Worm (Caenorhabditis elegans) whole organism, L2 larva: ENCODE measurements around the gene sre-34.

Source experiments
- C34F6.9 ChIP-seq: fragments of 150-350 bp; optimal IDR thresholded peaks from 2 replicates; lab custom pipeline; 2014; ENCODE audit warnings: missing biosample characterization, missing genetic modification characterization
- R02D3.7 ChIP-seq: fragments of 150-350 bp; optimal IDR thresholded peaks from 2 replicates; lab custom pipeline; 2014; ENCODE audit warnings: missing biosample characterization, missing genetic modification characterization
- Y55F3AM.14 ChIP-seq: fragments of 200-800 bp; sonication (Bioruptor generic); optimal IDR thresholded peaks from 2 replicates; lab custom pipeline; 2018; ENCODE audit warnings: mild to moderate bottlenecking, missing genetic modification characterization, missing compliant biosample characterization
- ZK546.5 ChIP-seq: sonication (generic microtip); optimal IDR thresholded peaks from 2 replicates; lab custom pipeline; 2017; ENCODE audit warnings: missing biosample characterization, missing genetic modification characterization
- alr-1 ChIP-seq: fragments of 150-350 bp; optimal IDR thresholded peaks from 2 replicates; lab custom pipeline; 2014; ENCODE audit warnings: missing biosample characterization, missing genetic modification characterization
- ama-1 ChIP-seq: fragments of 150-350 bp; optimal IDR thresholded peaks from 2 replicates; lab custom pipeline; 2018; ENCODE audit warnings: inconsistent platforms
- ceh-82 ChIP-seq: fragments of 150-350 bp; optimal IDR thresholded peaks from 2 replicates; lab custom pipeline; 2014; ENCODE audit warnings: missing biosample characterization, missing genetic modification characterization
- dmd-4 ChIP-seq: sonication (generic microtip); optimal IDR thresholded peaks from 2 replicates; lab custom pipeline; 2017; ENCODE audit warnings: missing biosample characterization, missing genetic modification characterization
- egl-27 ChIP-seq: sonication (generic microtip); optimal IDR thresholded peaks from 3 replicates; lab custom pipeline; 2017; ENCODE audit warnings: missing biosample characterization, missing genetic modification reagents, missing genetic modification characterization
- elt-1 ChIP-seq: fragments of 150-350 bp; optimal IDR thresholded peaks from 2 replicates; lab custom pipeline; 2014; ENCODE audit warnings: missing biosample characterization, missing genetic modification characterization
- fos-1 ChIP-seq: fragments of 150-350 bp; optimal IDR thresholded peaks from 2 replicates; lab custom pipeline; 2014; ENCODE audit warnings: missing biosample characterization, missing genetic modification characterization
- lin-11 ChIP-seq: fragments of 150-350 bp; sonication (generic microtip); optimal IDR thresholded peaks from 2 replicates; lab custom pipeline; 2014; ENCODE audit warnings: missing biosample characterization, missing genetic modification characterization, inconsistent platforms, mixed read lengths
- lin-13 ChIP-seq: fragments of 150-350 bp; optimal IDR thresholded peaks from 2 replicates; lab custom pipeline; 2014; ENCODE audit warnings: missing biosample characterization, missing genetic modification reagents, missing genetic modification characterization
- lin-39 ChIP-seq: fragments of 150-350 bp; optimal IDR thresholded peaks from 2 replicates; lab custom pipeline; 2014; ENCODE audit warnings: missing biosample characterization, missing genetic modification reagents, missing genetic modification characterization
- lsy-2 ChIP-seq, 2 experiments: fragments of 150-350 bp in 1 of 2; sonication (generic microtip) in 1 of 2; optimal IDR thresholded peaks; 2 replicates each; lab custom pipeline; 2014 to 2017; ENCODE audit warnings: missing biosample characterization in 2 of 2, missing genetic modification characterization in 2 of 2
- mbf-1 ChIP-seq: sonication (generic microtip); optimal IDR thresholded peaks from 2 replicates; lab custom pipeline; 2017; ENCODE audit warnings: missing biosample characterization, missing genetic modification characterization
- mdl-1 ChIP-seq, 2 experiments: fragments of 150-350 bp in 1 of 2; sonication (generic microtip) in 1 of 2; optimal IDR thresholded peaks; 2 replicates each; lab custom pipeline; 2017; ENCODE audit warnings: missing biosample characterization in 2 of 2, missing genetic modification characterization in 2 of 2
- nhr-10 ChIP-seq: sonication (generic microtip); optimal IDR thresholded peaks from 2 replicates; lab custom pipeline; 2017; ENCODE audit warnings: missing biosample characterization, missing genetic modification characterization
- nhr-11 ChIP-seq: fragments of 150-350 bp; optimal IDR thresholded peaks from 2 replicates; lab custom pipeline; 2014; ENCODE audit warnings: missing biosample characterization, missing genetic modification characterization
- nhr-12 ChIP-seq: fragments of 150-350 bp; optimal IDR thresholded peaks from 2 replicates; lab custom pipeline; 2014; ENCODE audit warnings: missing biosample characterization, missing genetic modification characterization
- nhr-129 ChIP-seq: fragments of 150-350 bp; optimal IDR thresholded peaks from 2 replicates; lab custom pipeline; 2014; ENCODE audit warnings: missing biosample characterization, missing genetic modification characterization
- nhr-21 ChIP-seq: fragments of 150-350 bp; optimal IDR thresholded peaks from 2 replicates; lab custom pipeline; 2014; ENCODE audit warnings: missing biosample characterization, missing genetic modification characterization
- nhr-25 ChIP-seq: fragments of 150-350 bp; sonication (generic microtip); optimal IDR thresholded peaks from 3 replicates; lab custom pipeline; 2014; ENCODE audit warnings: missing biosample characterization, missing genetic modification characterization
- nhr-6 ChIP-seq: fragments of 150-350 bp; optimal IDR thresholded peaks from 2 replicates; lab custom pipeline; 2014; ENCODE audit warnings: missing biosample characterization, missing genetic modification characterization
- nhr-77 ChIP-seq: fragments of 150-350 bp; optimal IDR thresholded peaks from 2 replicates; lab custom pipeline; 2014; ENCODE audit warnings: missing biosample characterization, missing genetic modification characterization
- peb-1 ChIP-seq: fragments of 150-350 bp; optimal IDR thresholded peaks from 2 replicates; lab custom pipeline; 2014; ENCODE audit warnings: missing biosample characterization, missing genetic modification characterization
- sem-4 ChIP-seq: fragments of 150-350 bp; optimal IDR thresholded peaks from 2 replicates; lab custom pipeline; 2014; ENCODE audit warnings: missing biosample characterization, missing genetic modification reagents, missing genetic modification characterization
- skn-1 ChIP-seq: sonication (generic microtip); optimal IDR thresholded peaks from 2 replicates; lab custom pipeline; 2017; ENCODE audit warnings: missing biosample characterization, missing genetic modification characterization
- sma-3 ChIP-seq: sonication (generic microtip); optimal IDR thresholded peaks from 2 replicates; lab custom pipeline; 2016; ENCODE audit warnings: missing genetic modification reagents, missing genetic modification characterization, missing compliant biosample characterization
- sma-9 ChIP-seq, 2 experiments: fragments of 150-350 bp in 1 of 2; sonication (generic microtip) in 1 of 2; optimal IDR thresholded peaks; 2 replicates each; lab custom pipeline; 2014 to 2016; ENCODE audit warnings: missing genetic modification characterization in 2 of 2, mild to moderate bottlenecking in 1 of 2, missing biosample characterization in 1 of 2, missing compliant biosample characterization in 1 of 2, missing genetic modification reagents in 1 of 2, moderate library complexity in 1 of 2
- snpc-4 ChIP-seq: fragments of 150-350 bp; optimal IDR thresholded peaks from 2 replicates; lab custom pipeline; 2014; ENCODE audit warnings: missing biosample characterization, missing genetic modification characterization
- unc-39 ChIP-seq: fragments of 150-350 bp; optimal IDR thresholded peaks from 2 replicates; lab custom pipeline; 2014; ENCODE audit warnings: missing biosample characterization, missing genetic modification characterization
- unc-55 ChIP-seq: fragments of 150-350 bp; sonication (generic microtip); optimal IDR thresholded peaks from 3 replicates; lab custom pipeline; 2014; ENCODE audit warnings: missing biosample characterization, missing genetic modification reagents, missing genetic modification characterization
- unc-62 ChIP-seq: fragments of 150-350 bp; optimal IDR thresholded peaks from 2 replicates; lab custom pipeline; 2014; ENCODE audit warnings: missing biosample characterization, missing genetic modification reagents, missing genetic modification characterization
- zag-1 ChIP-seq: fragments of 150-350 bp; optimal IDR thresholded peaks from 2 replicates; lab custom pipeline; 2014; ENCODE audit warnings: missing biosample characterization, missing genetic modification characterization
- ztf-1 ChIP-seq: fragments of 200-800 bp; sonication (Bioruptor generic); conservative IDR thresholded peaks from 2 replicates; pipeline ENCODE4 v1.3.6; 2022; ENCODE audit warnings: missing genetic modification characterization, missing compliant biosample characterization
- ztf-11 ChIP-seq: sonication (generic microtip); optimal IDR thresholded peaks from 2 replicates; lab custom pipeline; 2017; ENCODE audit warnings: missing biosample characterization, missing genetic modification characterization
- ztf-4 ChIP-seq: fragments of 150-350 bp; optimal IDR thresholded peaks from 2 replicates; lab custom pipeline; 2014; ENCODE audit warnings: missing biosample characterization, missing genetic modification characterization

Gene sre-34

ce11 chrII:12473406-12473805, 23.5 kb downstream of the sre-34 start, which contains the start of gene srg-17:
TSS of gene srg-17 (plus strand) at chrII:12473706.
- TF ChIP-seq ztf-11 (tag; lab: Kevin White, UChicago) (no peak), nhr-77 (tag; lab: Kevin White, UChicago) (no peak), mdl-1 (tag; optimal IDR thresholded peaks at IDR 0.05; lab: Kevin White, UChicago) (no peak), C34F6.9 (no peak), unc-55 (GFP tag; lab: Kevin White, UChicago) (no peak), Y55F3AM.14 (GFP tag; lab: Kevin White, UChicago) (no peak), sem-4 (tag; lab: Kevin White, UChicago) (no peak), snpc-4 (tag; lab: Kevin White, UChicago) (no peak), lsy-2 (tag; optimal IDR thresholded peaks at IDR 0.05; lab: Kevin White, UChicago) (no peak), elt-1 (tag; lab: Kevin White, UChicago) (no peak), nhr-25 (tag; lab: Kevin White, UChicago) (no peak), lin-11 (tag; lab: Kevin White, UChicago) (no peak), lin-13 (GFP tag; lab: Kevin White, UChicago) (no peak), alr-1 (tag; lab: Kevin White, UChicago) (no peak), peb-1 (tag; lab: Kevin White, UChicago) (no peak), lin-39 (tag; lab: Kevin White, UChicago) (no peak), zag-1 (tag; lab: Kevin White, UChicago) (no peak), R02D3.7 (tag; lab: Kevin White, UChicago) (no peak)

DNA sequence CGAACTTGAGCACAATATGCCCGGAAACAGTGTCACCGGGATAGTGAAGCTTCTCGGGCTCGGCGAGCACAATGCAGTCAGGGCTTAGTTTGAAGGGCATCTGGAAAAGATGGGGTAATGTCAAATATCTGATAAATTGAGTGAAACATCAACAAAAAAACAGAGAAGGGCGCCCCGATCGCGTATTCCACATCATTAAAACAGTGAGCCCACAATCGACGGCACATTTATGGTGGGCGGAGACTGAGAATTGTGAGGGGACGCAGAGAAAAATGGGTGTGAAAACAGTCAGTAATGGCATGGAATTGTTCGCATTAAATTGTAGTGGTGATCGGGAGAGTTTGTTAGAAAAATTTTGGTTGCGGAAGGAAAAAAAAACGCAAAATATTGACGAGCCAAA, 30.9 kb downstream of the sre-34 start, which contains the start of gene arrd-9:
Gene arrd-9, minus strand, starts transcription at position 101 of the 400 bp plus-strand sequence.
- no peak for TF ChIP-seq nhr-77 (tag; lab: Kevin White, UChicago)
- no peak for TF ChIP-seq snpc-4 (tag; lab: Kevin White, UChicago)
- no peak for TF ChIP-seq ama-1 (lab: Kevin White, UChicago)
- TF ChIP-seq Y55F3AM.14 (GFP tag; lab: Kevin White, UChicago): no peak
- no peak for TF ChIP-seq unc-62 (GFP tag; lab: Kevin White, UChicago)

DNA sequence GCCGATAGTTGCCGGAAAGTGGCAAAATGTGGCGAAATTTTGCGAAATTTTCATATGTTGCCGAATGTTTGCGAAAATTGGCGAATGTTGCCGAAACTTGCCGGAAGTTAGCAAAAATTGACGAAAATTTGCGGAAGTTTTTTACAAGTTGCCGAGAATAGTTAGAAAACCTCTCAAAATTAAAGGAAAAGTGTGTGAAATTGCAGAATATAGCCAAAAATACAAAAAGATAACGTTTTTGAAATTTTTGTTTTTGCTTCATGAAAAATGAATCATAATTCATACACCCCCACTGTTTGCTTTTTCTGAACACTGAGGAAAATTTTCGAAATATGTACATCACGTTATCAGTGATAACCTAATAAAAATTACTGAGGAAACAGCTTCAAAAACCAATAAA, 31.7 kb downstream of the sre-34 start:
- TF ChIP-seq nhr-129 (tag; lab: Kevin White, UChicago): no peak
- TF ChIP-seq ama-1 (lab: Kevin White, UChicago): no peak
- TF ChIP-seq ztf-4 (tag; lab: Kevin White, UChicago): no peak
- no peak for TF ChIP-seq fos-1
- TF ChIP-seq ztf-1 (GFP tag; lab: Robert Waterston, UW): no peak
- TF ChIP-seq R02D3.7 (tag; lab: Kevin White, UChicago): no peak
- no peak for TF ChIP-seq lsy-2 (tag; optimal IDR thresholded peaks at IDR 0.05; lab: Kevin White, UChicago)
- TF ChIP-seq nhr-6 (tag; lab: Kevin White, UChicago): no peak
- no peak for TF ChIP-seq nhr-21 (tag; lab: Kevin White, UChicago)
- TF ChIP-seq lin-39 (tag; lab: Kevin White, UChicago): no peak
- TF ChIP-seq unc-39 (tag; lab: Kevin White, UChicago): no peak
- TF ChIP-seq peb-1 (tag; lab: Kevin White, UChicago): no peak
- TF ChIP-seq sma-3 (GFP tag; lab: Kevin White, UChicago): no peak
- no peak for TF ChIP-seq sma-9 (GFP tag; optimal IDR thresholded peaks at IDR 0.05; lab: Kevin White, UChicago)
- TF ChIP-seq sma-9 (tag; optimal IDR thresholded peaks at IDR 0.05; lab: Kevin White, UChicago): no peak
- TF ChIP-seq egl-27 (tag; lab: Kevin White, UChicago): no peak
- TF ChIP-seq nhr-10 (tag; lab: Kevin White, UChicago): no peak
- TF ChIP-seq ztf-11 (tag; lab: Kevin White, UChicago): no peak
- no peak for TF ChIP-seq skn-1 (tag; lab: Kevin White, UChicago)
- TF ChIP-seq alr-1 (tag; lab: Kevin White, UChicago): no peak
- TF ChIP-seq C34F6.9: no peak

DNA sequence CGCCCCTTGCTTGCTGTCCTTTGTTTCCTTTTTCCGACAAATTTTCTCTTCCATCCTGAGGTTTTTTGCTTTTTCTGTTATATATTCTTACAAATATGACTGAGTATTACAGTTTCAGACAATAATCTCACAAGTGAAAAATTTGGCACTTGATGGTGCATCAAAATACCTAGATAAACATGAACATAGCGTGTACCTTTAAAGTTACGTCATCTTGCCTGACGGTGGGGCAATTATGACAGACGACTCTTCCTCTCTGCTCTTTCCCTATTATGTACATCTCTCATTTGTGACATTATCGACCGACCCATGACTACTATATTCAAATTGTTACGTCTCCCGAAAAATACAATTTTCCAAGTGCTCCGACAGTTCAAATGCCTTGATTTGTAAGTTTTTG, 32.7 kb downstream of the sre-34 start, which contains the start of gene fbxb-102:
Gene fbxb-102, plus strand, starts transcription at position 301 of the 400 bp plus-strand sequence.
- no peak for TF ChIP-seq unc-39 (tag; lab: Kevin White, UChicago)
- TF ChIP-seq, all 48 proteins: peak for 0

DNA sequence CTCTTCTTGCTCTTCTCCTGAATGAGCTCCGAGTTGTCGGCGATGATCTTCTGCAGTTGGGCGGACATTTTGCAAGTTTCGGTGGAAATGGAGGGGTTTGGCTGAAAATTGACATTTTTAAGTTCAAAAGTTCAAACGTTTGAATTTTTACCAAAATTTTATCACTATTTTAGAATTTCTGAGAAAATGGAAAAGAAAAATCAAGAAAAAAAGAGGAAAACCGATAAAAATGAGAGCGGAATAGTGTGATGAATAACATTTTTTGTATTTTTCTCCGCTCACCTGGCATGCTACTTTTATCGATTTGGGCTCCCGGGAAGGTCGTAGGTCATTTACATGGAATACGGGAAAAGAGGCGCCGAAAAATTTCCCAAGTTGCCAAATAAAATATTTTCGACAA, 35.1 kb downstream of the sre-34 start, which contains the start of gene F15A4.10:
Gene F15A4.10, minus strand, starts transcription at position 101 of the 400 bp plus-strand sequence.
- no peak for TF ChIP-seq skn-1 (tag; lab: Kevin White, UChicago)
- no peak for TF ChIP-seq alr-1 (tag; lab: Kevin White, UChicago)
- no peak for TF ChIP-seq dmd-4
- no peak for TF ChIP-seq sma-3 (GFP tag; lab: Kevin White, UChicago)
- TF ChIP-seq ZK546.5: no peak
- TF ChIP-seq nhr-11 (tag; lab: Kevin White, UChicago): no peak
- no peak for TF ChIP-seq mbf-1 (tag; lab: Kevin White, UChicago)
- TF ChIP-seq ceh-82 (tag; lab: Kevin White, UChicago): no peak
- no peak for TF ChIP-seq nhr-12 (tag; lab: Kevin White, UChicago)
- TF ChIP-seq egl-27 (tag; lab: Kevin White, UChicago): no peak
- TF ChIP-seq Y55F3AM.14 (GFP tag; lab: Kevin White, UChicago): no peak
- TF ChIP-seq C34F6.9: no peak
- TF ChIP-seq nhr-129 (tag; lab: Kevin White, UChicago): no peak
